Worm (Caenorhabditis elegans): Measurements from ENCODE around the gene asm-2.

DNA sequence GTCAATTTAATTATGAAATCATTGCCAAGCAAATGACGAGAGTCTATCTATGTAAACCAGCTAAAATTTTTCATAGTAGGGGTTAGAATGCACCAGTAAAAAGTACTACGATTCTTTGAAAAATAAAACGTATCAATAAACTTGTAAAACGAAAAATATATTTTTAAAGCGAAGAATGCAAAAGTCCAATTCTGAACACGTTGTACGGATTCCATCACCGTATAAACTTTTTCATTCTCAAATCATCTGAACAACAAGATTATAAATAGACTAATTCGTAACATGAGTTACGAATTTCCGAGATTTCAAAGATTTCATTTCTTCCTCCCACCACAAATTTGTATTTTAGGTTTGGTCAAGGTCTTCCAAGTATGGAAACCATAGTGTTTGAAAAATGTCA is 7.3 kb downstream of the asm-2 start, which contains the start of gene nlp-57:
- no peak for TF ChIP-seq snpc-1.2 (GFP tag; IDR thresholded peaks at IDR 0.05)
- no peak for TF ChIP-seq aly-2 (tag; optimal IDR thresholded peaks at IDR 0.05)
- TF ChIP-seq tag-97 (GFP tag; IDR thresholded peaks at IDR 0.05), result no peak
- no peak for TF ChIP-seq nhr-6 (tag; optimal IDR thresholded peaks at IDR 0.05)
- no peak for TF ChIP-seq php-3 (GFP tag; IDR thresholded peaks at IDR 0.05)
- TF ChIP-seq dpl-1 (GFP tag; optimal IDR thresholded peaks at IDR 0.05), result no peak
- no peak for TF ChIP-seq nhr-76 (tag; optimal IDR thresholded peaks at IDR 0.05)
- TF ChIP-seq nhr-111 (GFP tag; optimal IDR thresholded peaks at IDR 0.05), result no peak
- no peak for TF ChIP-seq dmd-6 (GFP tag; IDR thresholded peaks at IDR 0.05)
- TF ChIP-seq lin-15B (tag; optimal IDR thresholded peaks at IDR 0.05), result no peak
- TF ChIP-seq ztf-11 (tag; optimal IDR thresholded peaks at IDR 0.05), result no peak
- TF ChIP-seq lsy-2 (tag; optimal IDR thresholded peaks at IDR 0.05), result no peak
- TF ChIP-seq lin-29 (GFP tag; IDR thresholded peaks at IDR 0.05), result no peak
- no peak for TF ChIP-seq mep-1 (tag; optimal IDR thresholded peaks at IDR 0.05)
